Worm (Caenorhabditis elegans) whole organism, L2 larva: Measurements from ENCODE around the gene sam-10.
A peak's percentile ranks its signal among the peaks of the same experiment; 100 is the strongest.

Source experiments
- Y55F3AM.14 ChIP-seq: fragments of 200-800 bp; sonication (Bioruptor generic); optimal IDR thresholded peaks from 2 replicates; lab custom pipeline; 2018; ENCODE audit warnings: mild to moderate bottlenecking, missing genetic modification characterization, missing compliant biosample characterization
- aly-2 ChIP-seq: fragments of 150-350 bp; optimal IDR thresholded peaks from 2 replicates; lab custom pipeline; 2014; ENCODE audit warnings: missing biosample characterization, missing genetic modification characterization
- ama-1 ChIP-seq: fragments of 150-350 bp; optimal IDR thresholded peaks from 2 replicates; lab custom pipeline; 2018; ENCODE audit warnings: inconsistent platforms
- blmp-1 ChIP-seq: sonication (generic microtip); optimal IDR thresholded peaks from 2 replicates; lab custom pipeline; 2017; ENCODE audit warnings: missing genetic modification characterization, mild to moderate bottlenecking, missing compliant biosample characterization, antibody characterized with exemption, moderate library complexity; ENCODE audit not compliant: insufficient read depth
- ceh-16 ChIP-seq: fragments of 150-350 bp; optimal IDR thresholded peaks from 2 replicates; lab custom pipeline; 2014; ENCODE audit warnings: missing biosample characterization, missing genetic modification characterization
- dmd-4 ChIP-seq: sonication (generic microtip); optimal IDR thresholded peaks from 2 replicates; lab custom pipeline; 2017; ENCODE audit warnings: missing biosample characterization, missing genetic modification characterization
- elt-3 ChIP-seq: sonication (generic microtip); optimal IDR thresholded peaks from 2 replicates; lab custom pipeline; 2017; ENCODE audit warnings: missing biosample characterization, missing genetic modification characterization
- fos-1 ChIP-seq: fragments of 150-350 bp; optimal IDR thresholded peaks from 2 replicates; lab custom pipeline; 2014; ENCODE audit warnings: missing biosample characterization, missing genetic modification characterization
- gmeb-1 ChIP-seq: fragments of 150-350 bp; optimal IDR thresholded peaks from 2 replicates; lab custom pipeline; 2014; ENCODE audit warnings: missing biosample characterization, missing genetic modification characterization
- lin-13 ChIP-seq: fragments of 150-350 bp; optimal IDR thresholded peaks from 2 replicates; lab custom pipeline; 2014; ENCODE audit warnings: missing biosample characterization, missing genetic modification reagents, missing genetic modification characterization
- lin-39 ChIP-seq: fragments of 150-350 bp; optimal IDR thresholded peaks from 2 replicates; lab custom pipeline; 2014; ENCODE audit warnings: missing biosample characterization, missing genetic modification reagents, missing genetic modification characterization
- lsy-2 ChIP-seq, 2 experiments: fragments of 150-350 bp in 1 of 2; sonication (generic microtip) in 1 of 2; optimal IDR thresholded peaks; 2 replicates each; lab custom pipeline; 2014 to 2017; ENCODE audit warnings: missing biosample characterization in 2 of 2, missing genetic modification characterization in 2 of 2
- mab-5 ChIP-seq: fragments of 150-350 bp; optimal IDR thresholded peaks from 2 replicates; lab custom pipeline; 2014; ENCODE audit warnings: missing biosample characterization, missing genetic modification characterization
- mbf-1 ChIP-seq: sonication (generic microtip); optimal IDR thresholded peaks from 2 replicates; lab custom pipeline; 2017; ENCODE audit warnings: missing biosample characterization, missing genetic modification characterization
- nhr-10 ChIP-seq: sonication (generic microtip); optimal IDR thresholded peaks from 2 replicates; lab custom pipeline; 2017; ENCODE audit warnings: missing biosample characterization, missing genetic modification characterization
- nhr-129 ChIP-seq: fragments of 150-350 bp; optimal IDR thresholded peaks from 2 replicates; lab custom pipeline; 2014; ENCODE audit warnings: missing biosample characterization, missing genetic modification characterization
- nhr-21 ChIP-seq: fragments of 150-350 bp; optimal IDR thresholded peaks from 2 replicates; lab custom pipeline; 2014; ENCODE audit warnings: missing biosample characterization, missing genetic modification characterization
- nhr-23 ChIP-seq: fragments of 150-350 bp; optimal IDR thresholded peaks from 2 replicates; lab custom pipeline; 2014; ENCODE audit warnings: missing biosample characterization, missing genetic modification reagents, missing genetic modification characterization
- nhr-237 ChIP-seq: fragments of 150-350 bp; optimal IDR thresholded peaks from 2 replicates; lab custom pipeline; 2014; ENCODE audit warnings: missing biosample characterization, missing genetic modification characterization
- nhr-25 ChIP-seq: fragments of 150-350 bp; sonication (generic microtip); optimal IDR thresholded peaks from 3 replicates; lab custom pipeline; 2014; ENCODE audit warnings: missing biosample characterization, missing genetic modification characterization
- nhr-6 ChIP-seq: fragments of 150-350 bp; optimal IDR thresholded peaks from 2 replicates; lab custom pipeline; 2014; ENCODE audit warnings: missing biosample characterization, missing genetic modification characterization
- sem-4 ChIP-seq: fragments of 150-350 bp; optimal IDR thresholded peaks from 2 replicates; lab custom pipeline; 2014; ENCODE audit warnings: missing biosample characterization, missing genetic modification reagents, missing genetic modification characterization
- sma-3 ChIP-seq: sonication (generic microtip); optimal IDR thresholded peaks from 2 replicates; lab custom pipeline; 2016; ENCODE audit warnings: missing genetic modification reagents, missing genetic modification characterization, missing compliant biosample characterization
- snpc-4 ChIP-seq: fragments of 150-350 bp; optimal IDR thresholded peaks from 2 replicates; lab custom pipeline; 2014; ENCODE audit warnings: missing biosample characterization, missing genetic modification characterization
- unc-55 ChIP-seq: fragments of 150-350 bp; sonication (generic microtip); optimal IDR thresholded peaks from 3 replicates; lab custom pipeline; 2014; ENCODE audit warnings: missing biosample characterization, missing genetic modification reagents, missing genetic modification characterization
- unc-62 ChIP-seq: fragments of 150-350 bp; optimal IDR thresholded peaks from 2 replicates; lab custom pipeline; 2014; ENCODE audit warnings: missing biosample characterization, missing genetic modification reagents, missing genetic modification characterization
- ztf-1 ChIP-seq: fragments of 200-800 bp; sonication (Bioruptor generic); conservative IDR thresholded peaks from 2 replicates; pipeline ENCODE4 v1.3.6; 2022; ENCODE audit warnings: missing genetic modification characterization, missing compliant biosample characterization
- ztf-4 ChIP-seq: fragments of 150-350 bp; optimal IDR thresholded peaks from 2 replicates; lab custom pipeline; 2014; ENCODE audit warnings: missing biosample characterization, missing genetic modification characterization

The sam-10 gene

ce11 chrII:13279216-13280123 is 50.9 kb downstream of the sam-10 start:
- TF ChIP-seq elt-3 (tag; lab: Kevin White, UChicago): no peak
- TF ChIP-seq sma-3 (GFP tag; lab: Kevin White, UChicago): peak; percentile 28
- TF ChIP-seq ztf-4 (tag; lab: Kevin White, UChicago): peak; percentile 54
- TF ChIP-seq nhr-6 (tag; lab: Kevin White, UChicago): no peak
- peak; percentile 0 for TF ChIP-seq unc-55 (GFP tag; lab: Kevin White, UChicago)
- TF ChIP-seq, all 48 proteins: peak for 3

ce11 chrII:13278716-13279115 is 51.6 kb downstream of the sam-10 start:
- TF ChIP-seq nhr-6 (tag; lab: Kevin White, UChicago) (no peak), sem-4 (tag; lab: Kevin White, UChicago) (no peak), nhr-25 (tag; lab: Kevin White, UChicago) (no peak), unc-62 (GFP tag; lab: Kevin White, UChicago) (no peak), aly-2 (no peak), mbf-1 (tag; lab: Kevin White, UChicago) (no peak), nhr-10 (tag; lab: Kevin White, UChicago) (no peak), nhr-129 (tag; lab: Kevin White, UChicago) (no peak), lsy-2 (tag; optimal IDR thresholded peaks at IDR 0.05; lab: Kevin White, UChicago) (no peak)

- TF ChIP-seq nhr-21: no peak
- no peak for TF ChIP-seq ztf-1 (GFP tag; lab: Robert Waterston, UW)
- TF ChIP-seq nhr-6 (tag; lab: Kevin White, UChicago): no peak
- no peak for TF ChIP-seq Y55F3AM.14
- TF ChIP-seq lin-13 (GFP tag; lab: Kevin White, UChicago): no peak
- no peak for TF ChIP-seq nhr-129 (tag; lab: Kevin White, UChicago)
- no peak for TF ChIP-seq blmp-1 (tag; lab: Kevin White, UChicago)
- no peak for TF ChIP-seq mbf-1 (tag; lab: Kevin White, UChicago)
- TF ChIP-seq mab-5 (tag; lab: Kevin White, UChicago): no peak
- no peak for TF ChIP-seq ceh-16
- TF ChIP-seq dmd-4: no peak
- TF ChIP-seq snpc-4 (tag; lab: Kevin White, UChicago): no peak
- no peak for TF ChIP-seq elt-3 (tag; lab: Kevin White, UChicago)
- no peak for TF ChIP-seq ama-1
- no peak for TF ChIP-seq fos-1 (tag; lab: Kevin White, UChicago)
- no peak for TF ChIP-seq nhr-237 (tag; lab: Kevin White, UChicago)
- TF ChIP-seq lin-39: no peak
- TF ChIP-seq gmeb-1 (tag; lab: Kevin White, UChicago): no peak
- TF ChIP-seq nhr-23: no peak
- no peak for TF ChIP-seq sma-3 (GFP tag; lab: Kevin White, UChicago)
- TF ChIP-seq, all 48 proteins: peak for 0
Measured at ce11 chrII:13278214-13278613, 52.1 kb downstream of the sam-10 start.
